Fruit fly (Drosophila melanogaster) whole organism, embryonic: ENCODE measurements around the gene MED18.

Experiments
- BEAF-32 ChIP-seq: fragments of 200-800 bp; sonication (Bioruptor generic); optimal IDR thresholded peaks from 3 replicates; lab custom pipeline; 2017; ENCODE audit warnings: missing biosample characterization, missing genetic modification characterization, mild to moderate bottlenecking, moderate library complexity, missing genetic modification reagents
- CG10274 ChIP-seq: fragments of 200-800 bp; sonication (Bioruptor generic); optimal IDR thresholded peaks from 3 replicates; lab custom pipeline; 2017; ENCODE audit warnings: missing biosample characterization, mild to moderate bottlenecking, missing genetic modification characterization
- CG10462 ChIP-seq: fragments of 200-800 bp; sonication (Bioruptor generic); optimal IDR thresholded peaks from 2 replicates; lab custom pipeline; 2016; ENCODE audit warnings: missing biosample characterization, missing genetic modification characterization
- CG10543 ChIP-seq: fragments of 200-800 bp; sonication (Bioruptor generic); optimal IDR thresholded peaks from 3 replicates; lab custom pipeline; 2017; ENCODE audit warnings: missing biosample characterization, mild to moderate bottlenecking, missing genetic modification characterization, moderate library complexity
- CG13624 ChIP-seq: fragments of 200-800 bp; sonication (Bioruptor generic); optimal IDR thresholded peaks from 2 replicates; lab custom pipeline; 2016; ENCODE audit warnings: missing biosample characterization, missing genetic modification characterization
- CG13894 ChIP-seq: fragments of 200-800 bp; sonication (Bioruptor generic); optimal IDR thresholded peaks from 3 replicates; lab custom pipeline; 2018; ENCODE audit warnings: missing biosample characterization, mild to moderate bottlenecking, missing genetic modification characterization, moderate library complexity
- CG17361 ChIP-seq: fragments of 200-800 bp; sonication (Bioruptor generic); IDR thresholded peaks from 3 replicates; pipeline ENCODE4 v1.3.6; 2022; ENCODE audit warnings: missing biosample characterization, missing genetic modification characterization
- CG18599 ChIP-seq: fragments of 200-800 bp; sonication (Bioruptor generic); optimal IDR thresholded peaks from 3 replicates; lab custom pipeline; 2017; ENCODE audit warnings: missing biosample characterization, missing genetic modification characterization, mild to moderate bottlenecking, moderate library complexity, missing genetic modification reagents
- CG2120 ChIP-seq: fragments of 200-800 bp; sonication (Bioruptor generic); optimal IDR thresholded peaks from 3 replicates; lab custom pipeline; 2016; ENCODE audit warnings: missing biosample characterization, missing genetic modification characterization
- CG30020 ChIP-seq: fragments of 200-800 bp; optimal IDR thresholded peaks from 2 replicates; lab custom pipeline; 2019; ENCODE audit warnings: missing biosample characterization, mild to moderate bottlenecking, missing genetic modification characterization, moderate library complexity
- CG31365 ChIP-seq: fragments of 200-800 bp; sonication (Bioruptor generic); optimal IDR thresholded peaks from 2 replicates; lab custom pipeline; 2018; ENCODE audit warnings: missing biosample characterization, mild to moderate bottlenecking, missing genetic modification characterization
- CG32532 ChIP-seq: fragments of 200-800 bp; sonication (Bioruptor generic); IDR thresholded peaks from 2 replicates; pipeline ENCODE4 v1.3.6; 2022; ENCODE audit warnings: missing biosample characterization, missing genetic modification characterization
- CG32772 ChIP-seq: fragments of 200-800 bp; sonication (Bioruptor generic); IDR thresholded peaks from 2 replicates; pipeline ENCODE4 v1.3.6; 2022; ENCODE audit warnings: missing biosample characterization, missing genetic modification characterization
- CG34376 ChIP-seq: fragments of 200-800 bp; sonication (Bioruptor generic); optimal IDR thresholded peaks from 2 replicates; lab custom pipeline; 2018; ENCODE audit warnings: missing biosample characterization, mild to moderate bottlenecking, missing genetic modification characterization
- CG4328 ChIP-seq: fragments of 200-800 bp; sonication (Bioruptor generic); optimal IDR thresholded peaks from 3 replicates; lab custom pipeline; 2017; ENCODE audit warnings: missing biosample characterization, missing genetic modification reagents, missing genetic modification characterization
- CG43689 ChIP-seq: fragments of 200-800 bp; sonication (Bioruptor generic); IDR thresholded peaks from 2 replicates; pipeline ENCODE4 v1.3.6; 2022; ENCODE audit warnings: missing biosample characterization, missing genetic modification characterization
- CG4404 ChIP-seq: fragments of 200-800 bp; sonication (Bioruptor generic); IDR thresholded peaks from 2 replicates; pipeline ENCODE4 v1.3.6; 2022; ENCODE audit warnings: missing biosample characterization, missing genetic modification characterization
- D19A ChIP-seq: fragments of 200-800 bp; optimal IDR thresholded peaks from 3 replicates; lab custom pipeline; 2019; ENCODE audit warnings: missing biosample characterization, mild to moderate bottlenecking, missing genetic modification characterization, moderate library complexity
- Dp ChIP-seq: fragments of 200-800 bp; sonication (Bioruptor generic); optimal IDR thresholded peaks from 2 replicates; lab custom pipeline; 2018; ENCODE audit warnings: missing biosample characterization, mild to moderate bottlenecking, missing genetic modification characterization, moderate library complexity
- ERR ChIP-seq: fragments of 200-800 bp; sonication (Bioruptor generic); optimal IDR thresholded peaks from 2 replicates; lab custom pipeline; 2016; ENCODE audit warnings: missing biosample characterization, missing genetic modification characterization
- HmgD ChIP-seq: fragments of 200-800 bp; sonication (Bioruptor generic); optimal IDR thresholded peaks from 3 replicates; lab custom pipeline; 2016; ENCODE audit warnings: missing biosample characterization, missing genetic modification characterization
- Neu2 ChIP-seq: fragments of 200-800 bp; sonication (Bioruptor generic); optimal IDR thresholded peaks from 3 replicates; lab custom pipeline; 2016; ENCODE audit warnings: missing biosample characterization, missing genetic modification characterization, borderline replicate concordance
- Pdp1 ChIP-seq, 2 experiments: fragments of 200-800 bp; sonication (Bioruptor generic); optimal IDR thresholded peaks; 3 replicates each; lab custom pipeline; 2016; ENCODE audit warnings: missing biosample characterization in 2 of 2, missing genetic modification characterization in 2 of 2, mild to moderate bottlenecking in 1 of 2, moderate library complexity in 1 of 2
- Ptx1 ChIP-seq: fragments of 200-800 bp; sonication (Bioruptor generic); IDR thresholded peaks from 2 replicates; pipeline ENCODE4 v1.3.6; 2022; ENCODE audit warnings: missing biosample characterization, missing genetic modification characterization
- Rfx ChIP-seq: fragments of 200-800 bp; sonication (Bioruptor generic); IDR thresholded peaks from 2 replicates; pipeline ENCODE4 v1.3.6; 2022; ENCODE audit warnings: missing biosample characterization, missing genetic modification characterization
- al ChIP-seq: fragments of 200-800 bp; sonication (Bioruptor generic); IDR thresholded peaks from 2 replicates; pipeline ENCODE4 v1.3.6; 2022; ENCODE audit warnings: missing biosample characterization, missing genetic modification characterization
- bcd ChIP-seq: fragments of 200-800 bp; sonication (Bioruptor generic); optimal IDR thresholded peaks from 2 replicates; lab custom pipeline; 2017; ENCODE audit warnings: missing biosample characterization, mild to moderate bottlenecking, missing genetic modification characterization
- bowl ChIP-seq: fragments of 200-800 bp; sonication (Bioruptor generic); IDR thresholded peaks from 2 replicates; pipeline ENCODE4 v1.3.6; 2022; ENCODE audit warnings: missing biosample characterization, missing genetic modification characterization
- cg ChIP-seq: fragments of 200-800 bp; sonication (Bioruptor generic); optimal IDR thresholded peaks from 3 replicates; lab custom pipeline; 2019; ENCODE audit warnings: missing biosample characterization, mild to moderate bottlenecking, missing genetic modification characterization, moderate library complexity
- chinmo ChIP-seq: fragments of 200-800 bp; sonication (Bioruptor generic); IDR thresholded peaks from 4 replicates; pipeline ENCODE4 v1.3.6; 2022; ENCODE audit warnings: missing biosample characterization, missing genetic modification characterization; ENCODE audit not compliant: partially characterized antibody
- cwo ChIP-seq: fragments of 200-800 bp; sonication (Bioruptor generic); optimal IDR thresholded peaks from 3 replicates; lab custom pipeline; 2017; ENCODE audit warnings: missing biosample characterization, missing genetic modification characterization, mild to moderate bottlenecking, moderate library complexity, missing genetic modification reagents
- exex ChIP-seq: fragments of 200-800 bp; sonication (Bioruptor generic); optimal IDR thresholded peaks from 4 replicates; lab custom pipeline; 2018; ENCODE audit warnings: missing biosample characterization, mild to moderate bottlenecking, missing genetic modification characterization, moderate library complexity
- fd96Cb ChIP-seq: fragments of 200-800 bp; sonication (Bioruptor generic); optimal IDR thresholded peaks from 2 replicates; lab custom pipeline; 2018; ENCODE audit warnings: missing biosample characterization, mild to moderate bottlenecking, missing genetic modification characterization, moderate library complexity
- ftz-f1 ChIP-seq: fragments of 200-800 bp; sonication (Bioruptor generic); optimal IDR thresholded peaks from 2 replicates; lab custom pipeline; 2016; ENCODE audit warnings: missing biosample characterization, missing genetic modification characterization
- grn ChIP-seq: fragments of 200-800 bp; sonication (Bioruptor generic); optimal IDR thresholded peaks from 3 replicates; lab custom pipeline; 2017; ENCODE audit warnings: missing biosample characterization, missing genetic modification characterization
- gro ChIP-seq: fragments of 200-800 bp; sonication (Bioruptor generic); optimal IDR thresholded peaks from 2 replicates; lab custom pipeline; 2016; ENCODE audit warnings: missing biosample characterization, missing genetic modification characterization
- gt ChIP-seq: fragments of 200-800 bp; sonication (Bioruptor generic); IDR thresholded peaks from 2 replicates; pipeline ENCODE4 v1.3.6; 2022; ENCODE audit warnings: missing biosample characterization, missing genetic modification characterization
- klu ChIP-seq: fragments of 200-800 bp; sonication (Bioruptor generic); IDR thresholded peaks from 2 replicates; pipeline ENCODE4 v1.3.6; 2022; ENCODE audit warnings: missing biosample characterization, missing genetic modification characterization
- kni ChIP-seq: fragments of 200-800 bp; sonication (Bioruptor generic); optimal IDR thresholded peaks from 3 replicates; lab custom pipeline; 2017; ENCODE audit warnings: mild to moderate bottlenecking, missing biosample characterization, missing genetic modification reagents, missing genetic modification characterization
- lab ChIP-seq: fragments of 200-800 bp; sonication (Bioruptor generic); optimal IDR thresholded peaks from 3 replicates; lab custom pipeline; 2017; ENCODE audit warnings: missing biosample characterization, missing genetic modification characterization, mild to moderate bottlenecking, moderate library complexity, missing genetic modification reagents
- lilli ChIP-seq: fragments of 200-800 bp; sonication (Bioruptor generic); optimal IDR thresholded peaks from 3 replicates; lab custom pipeline; 2016; ENCODE audit warnings: missing biosample characterization, missing genetic modification characterization
- mirr ChIP-seq: fragments of 200-800 bp; sonication (Bioruptor generic); optimal IDR thresholded peaks from 3 replicates; lab custom pipeline; 2018; ENCODE audit warnings: missing biosample characterization, mild to moderate bottlenecking, missing genetic modification characterization
- pho ChIP-seq: fragments of 200-800 bp; sonication (Bioruptor generic); optimal IDR thresholded peaks from 2 replicates; lab custom pipeline; 2016; ENCODE audit warnings: missing biosample characterization, missing genetic modification characterization
- row ChIP-seq: fragments of 200-800 bp; sonication (Bioruptor generic); IDR thresholded peaks from 3 replicates; pipeline ENCODE4 v1.3.6; 2022; ENCODE audit warnings: missing biosample characterization, missing genetic modification characterization
- sens ChIP-seq: fragments of 200-800 bp; sonication (Bioruptor generic); peaks from one replicate; lab custom pipeline; 2016; ENCODE audit warnings: missing biosample characterization, missing genetic modification characterization
- sug ChIP-seq: fragments of 200-800 bp; optimal IDR thresholded peaks from 2 replicates; lab custom pipeline; 2019; ENCODE audit warnings: missing biosample characterization, mild to moderate bottlenecking, missing genetic modification characterization, moderate library complexity
- twi ChIP-seq: fragments of 200-800 bp; optimal IDR thresholded peaks from 2 replicates; lab custom pipeline; 2019; ENCODE audit warnings: missing biosample characterization, mild to moderate bottlenecking, missing genetic modification characterization, moderate library complexity

MED18 gene

dm6 chrX:1847735-1848134, 18.0 kb upstream of the MED18 start:
- TF ChIP-seq sug (tag; lab: Kevin White, UChicago) (peak; percentile 63), chinmo (0 out of 4 replicates have a peak, but pooled peaks have one; percentile 40), grn (GFP tag; lab: Kevin White, UChicago) (peak; percentile 73), CG31365 (tag; lab: Kevin White, UChicago) (no peak), CG4404 (GFP tag; lab: Robert Waterston, UW) (no peak), gro (GFP tag; lab: Kevin White, UChicago) (no peak), cwo (GFP tag; lab: Kevin White, UChicago) (peak; percentile 54), Pdp1 (GFP tag; optimal IDR thresholded peaks at IDR 0.05; lab: Kevin White, UChicago) (peak in 1 of 2 experiments; percentile 74), Dp (GFP tag; lab: Kevin White, UChicago) (no peak), exex (tag; lab: Kevin White, UChicago) (peak; percentile 1)

- TF ChIP-seq Ptx1 (GFP tag; lab: Robert Waterston, UW) (no peak), sug (tag; lab: Kevin White, UChicago) (peak; percentile 51), lab (GFP tag; lab: Kevin White, UChicago) (peak; percentile 31), CG10543 (GFP tag; lab: Kevin White, UChicago) (peak; percentile 60), grn (GFP tag; lab: Kevin White, UChicago) (peak; percentile 39), Pdp1 (GFP tag; optimal IDR thresholded peaks at IDR 0.05; lab: Kevin White, UChicago) (peak in 1 of 2 experiments; percentile 14), lilli (GFP tag; lab: Kevin White, UChicago) (peak; percentile 4), mirr (peak; percentile 73), cg (GFP tag; lab: Kevin White, UChicago) (peak; percentile 12), CG2120 (GFP tag; lab: Kevin White, UChicago) (peak; percentile 23), CG13624 (GFP tag; lab: Kevin White, UChicago) (no peak), twi (tag; lab: Kevin White, UChicago) (peak; percentile 69), exex (tag; lab: Kevin White, UChicago) (peak; percentile 67), bowl (GFP tag; lab: Robert Waterston, UW) (no peak), sens (GFP tag; lab: Kevin White, UChicago) (peak; percentile 32), CG43689 (GFP tag; lab: Robert Waterston, UW) (no peak), CG34376 (GFP tag; lab: Kevin White, UChicago) (peak; percentile 60), cwo (GFP tag; lab: Kevin White, UChicago) (peak; percentile 57), klu (GFP tag; lab: Robert Waterston, UW) (no peak), CG18599 (GFP tag; lab: Kevin White, UChicago) (peak; percentile 46), bcd (GFP tag; lab: Kevin White, UChicago) (no peak), D19A (tag; lab: Kevin White, UChicago) (peak; percentile 38), Neu2 (GFP tag; lab: Kevin White, UChicago) (no peak), CG13894 (tag; lab: Kevin White, UChicago) (peak; percentile 31), CG17361 (GFP tag; lab: Robert Waterston, UW) (no peak), row (0 out of 3 replicates have a peak, but pooled peaks have one; percentile 22), kni (peak; percentile 65), ftz-f1 (GFP tag; lab: Kevin White, UChicago) (peak; percentile 17), HmgD (no peak), CG32532 (GFP tag; lab: Robert Waterston, UW) (peak; percentile 30; the same call in 1 of the 2 replicates)
Observed at dm6 chrX:1848624-1849198, 17.0 kb upstream of the MED18 start.

dm6 chrX:1849914-1850313, 15.8 kb upstream of the MED18 start:
- TF ChIP-seq CG4328 (GFP tag; lab: Kevin White, UChicago): peak; percentile 82
- peak; percentile 70 for TF ChIP-seq CG32772 (GFP tag; lab: Robert Waterston, UW)
- peak; percentile 83 for TF ChIP-seq pho (GFP tag; lab: Kevin White, UChicago)
- TF ChIP-seq CG10274: peak; percentile 72
- peak; percentile 73 for TF ChIP-seq fd96Cb (tag; lab: Kevin White, UChicago)
- no peak for TF ChIP-seq gt
- TF ChIP-seq ERR: peak; percentile 73
- TF ChIP-seq CG10462 (GFP tag; lab: Kevin White, UChicago): peak; percentile 53
- peak; percentile 72 for TF ChIP-seq al (GFP tag; lab: Robert Waterston, UW)
- TF ChIP-seq BEAF-32 (GFP tag; lab: Kevin White, UChicago): no peak
- peak; percentile 20 for TF ChIP-seq CG30020
- TF ChIP-seq Rfx (GFP tag; lab: Robert Waterston, UW): peak; percentile 89
